Fruit fly (Drosophila melanogaster) whole organism, wandering third instar larva: ENCODE data around the gene COX7AL.

Source experiments
- Abd-B ChIP-seq: fragments of >200 bp; optimal IDR thresholded peaks from 2 replicates; lab custom pipeline; 2017; ENCODE audit warnings: missing biosample characterization, missing genetic modification characterization
- CG9705 ChIP-seq: fragments of 200-800 bp; sonication (Bioruptor generic); optimal IDR thresholded peaks from 2 replicates; lab custom pipeline; 2018; ENCODE audit warnings: missing biosample characterization, mild to moderate bottlenecking, missing genetic modification characterization
- OdsH ChIP-seq: fragments of 200-800 bp; sonication (Bioruptor generic); optimal IDR thresholded peaks from 2 replicates; lab custom pipeline; 2016; ENCODE audit warnings: missing biosample characterization, mild to moderate bottlenecking, missing genetic modification characterization
- Sp1 ChIP-seq: fragments of 200-800 bp; sonication (Bioruptor generic); optimal IDR thresholded peaks from 3 replicates; lab custom pipeline; 2019; ENCODE audit warnings: missing biosample characterization, mild to moderate bottlenecking, missing genetic modification characterization, moderate library complexity
- br ChIP-seq: fragments of 200-800 bp; sonication (Bioruptor generic); optimal IDR thresholded peaks from 2 replicates; lab custom pipeline; 2016; ENCODE audit warnings: missing biosample characterization, missing genetic modification characterization
- fru ChIP-seq: fragments of 200-800 bp; sonication (Bioruptor generic); optimal IDR thresholded peaks from 3 replicates; lab custom pipeline; 2016; ENCODE audit warnings: missing biosample characterization, mild to moderate bottlenecking, missing genetic modification characterization
- h ChIP-seq: fragments of 200-800 bp; sonication (Bioruptor generic); optimal IDR thresholded peaks from 3 replicates; lab custom pipeline; 2016; ENCODE audit warnings: missing biosample characterization, mild to moderate bottlenecking, missing genetic modification characterization
- tai ChIP-seq: sonication (Bioruptor generic); optimal IDR thresholded peaks from 2 replicates; lab custom pipeline; 2016; ENCODE audit warnings: missing biosample characterization, missing genetic modification characterization
- woc ChIP-seq: sonication (Bioruptor generic); optimal IDR thresholded peaks from 2 replicates; lab custom pipeline; 2016; ENCODE audit warnings: missing biosample characterization, mild to moderate bottlenecking, missing genetic modification characterization

DNA sequence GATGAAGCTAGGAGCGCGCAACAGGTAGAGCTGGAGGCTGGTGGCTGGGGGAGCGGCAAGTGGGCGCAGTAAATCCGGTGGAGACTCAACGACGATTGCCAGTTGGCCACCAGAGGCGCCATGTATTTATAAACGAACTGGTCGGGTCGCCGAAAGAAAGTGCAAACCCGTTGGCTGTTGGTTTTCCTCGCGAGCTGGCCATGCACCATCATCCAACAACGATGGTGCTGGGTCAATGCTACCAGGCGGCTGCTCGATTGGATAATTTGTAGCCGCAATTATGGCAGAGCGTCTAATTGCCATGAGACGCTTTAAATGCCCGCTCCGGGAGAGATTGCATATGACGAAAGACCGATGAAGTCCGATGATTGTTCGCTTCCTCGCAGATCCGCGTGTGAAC, 32.8 kb upstream of the COX7AL start, which contains the start of gene CG11693:
- TF ChIP-seq tai (no peak), Abd-B (GFP tag; lab: Kevin White, UChicago) (no peak), CG9705 (GFP tag; lab: Kevin White, UChicago) (no peak), br (GFP tag; lab: Kevin White, UChicago) (no peak), fru (no peak), h (no peak), woc (GFP tag; lab: Kevin White, UChicago) (no peak), Sp1 (no peak), OdsH (no peak)
